Fruit fly (Drosophila melanogaster) whole organism, adult: ENCODE data around the gene CG33341.

ENCODE experiments used
- CG11617 ChIP-seq: fragments of 200-800 bp; sonication (Bioruptor generic); optimal IDR thresholded peaks from 2 replicates; lab custom pipeline; 2017; ENCODE audit warnings: mild to moderate bottlenecking, missing biosample characterization, missing genetic modification reagents, missing genetic modification characterization
- CG12768 ChIP-seq: fragments of 200-800 bp; sonication (Bioruptor generic); optimal IDR thresholded peaks from 2 replicates; lab custom pipeline; 2017; ENCODE audit warnings: missing biosample characterization, missing genetic modification characterization, mild to moderate bottlenecking, moderate library complexity, missing genetic modification reagents
- CG14711 ChIP-seq: fragments of 200-800 bp; sonication (Bioruptor generic); optimal IDR thresholded peaks from 2 replicates; lab custom pipeline; 2018; ENCODE audit warnings: missing biosample characterization, mild to moderate bottlenecking, missing genetic modification characterization, moderate library complexity
- CG1620 ChIP-seq: fragments of 200-800 bp; sonication (Bioruptor generic); optimal IDR thresholded peaks from 2 replicates; lab custom pipeline; 2016; ENCODE audit warnings: missing biosample characterization, missing genetic modification characterization
- CG33017 ChIP-seq: fragments of 200-800 bp; sonication (Bioruptor generic); optimal IDR thresholded peaks from 2 replicates; lab custom pipeline; 2018; ENCODE audit warnings: missing biosample characterization, mild to moderate bottlenecking, missing genetic modification characterization, moderate library complexity
- CG5204 ChIP-seq: fragments of 200-800 bp; sonication (Bioruptor generic); optimal IDR thresholded peaks from 2 replicates; lab custom pipeline; 2016; ENCODE audit warnings: missing biosample characterization, missing genetic modification characterization
- CG7045 ChIP-seq: fragments of 200-800 bp; sonication (Bioruptor generic); optimal IDR thresholded peaks from 2 replicates; lab custom pipeline; 2017; ENCODE audit warnings: missing biosample characterization, mild to moderate bottlenecking, missing genetic modification characterization
- CG7101 ChIP-seq: fragments of 200-800 bp; sonication (Bioruptor generic); optimal IDR thresholded peaks from 2 replicates; lab custom pipeline; 2018; ENCODE audit warnings: missing biosample characterization, mild to moderate bottlenecking, missing genetic modification characterization, moderate library complexity
- Clk ChIP-seq: fragments of 200-800 bp; sonication (Bioruptor generic); optimal IDR thresholded peaks from 2 replicates; lab custom pipeline; 2017; ENCODE audit warnings: missing biosample characterization, missing genetic modification characterization
- Crg-1 ChIP-seq: fragments of 200-800 bp; sonication (Bioruptor generic); optimal IDR thresholded peaks from 2 replicates; lab custom pipeline; 2016; ENCODE audit warnings: missing biosample characterization, missing genetic modification characterization
- Hr96 ChIP-seq: fragments of 200-800 bp; sonication (Bioruptor generic); optimal IDR thresholded peaks from 2 replicates; lab custom pipeline; 2016; ENCODE audit warnings: missing biosample characterization, missing genetic modification characterization
- Mnt ChIP-seq: fragments of 200-800 bp; sonication (Bioruptor generic); optimal IDR thresholded peaks from 2 replicates; lab custom pipeline; 2016; ENCODE audit warnings: missing biosample characterization, mild to moderate bottlenecking, missing genetic modification characterization
- bab1 ChIP-seq: fragments of 200-800 bp; sonication (Bioruptor generic); optimal IDR thresholded peaks from 3 replicates; lab custom pipeline; 2019; ENCODE audit warnings: missing biosample characterization, mild to moderate bottlenecking, missing genetic modification characterization, moderate library complexity
- cic ChIP-seq: fragments of 200-800 bp; sonication (Bioruptor generic); optimal IDR thresholded peaks from 2 replicates; lab custom pipeline; 2017; ENCODE audit warnings: missing biosample characterization, mild to moderate bottlenecking, missing genetic modification characterization, moderate library complexity
- cnc ChIP-seq, 2 experiments: fragments of >200 bp; optimal IDR thresholded peaks; 2 replicates each; lab custom pipeline; 2017
- kay ChIP-seq: fragments of 200-800 bp; sonication (Bioruptor generic); peaks from one replicate; lab custom pipeline; 2016; ENCODE audit warnings: missing biosample characterization, missing genetic modification characterization, borderline replicate concordance
- ovo ChIP-seq: fragments of 200-800 bp; sonication (Bioruptor generic); optimal IDR thresholded peaks from 2 replicates; lab custom pipeline; 2016; ENCODE audit warnings: missing biosample characterization, missing genetic modification characterization
- pad ChIP-seq: fragments of 200-800 bp; sonication (Bioruptor generic); optimal IDR thresholded peaks from 3 replicates; lab custom pipeline; 2017; ENCODE audit warnings: missing biosample characterization, missing genetic modification characterization, mild to moderate bottlenecking, moderate library complexity, missing genetic modification reagents
- tj ChIP-seq: fragments of 200-800 bp; sonication (Bioruptor generic); optimal IDR thresholded peaks from 3 replicates; lab custom pipeline; 2017; ENCODE audit warnings: missing biosample characterization, mild to moderate bottlenecking, missing genetic modification characterization, moderate library complexity
- toe ChIP-seq: fragments of 200-800 bp; sonication (Bioruptor generic); optimal IDR thresholded peaks from 2 replicates; lab custom pipeline; 2016; ENCODE audit warnings: missing biosample characterization, missing genetic modification characterization

Gene CG33341

dm6 chr3R:24375561-24375960 is 7.4 kb downstream of the CG33341 start, which contains the start of gene CG17781:
TSS of gene CG17781 (minus strand) at chr3R:24375661.
- TF ChIP-seq CG5204 (GFP tag; lab: Kevin White, UChicago) (no peak), Hr96 (no peak), kay (GFP tag; lab: Kevin White, UChicago) (no peak), CG7101 (tag; lab: Kevin White, UChicago) (no peak), tj (GFP tag; lab: Kevin White, UChicago) (no peak), CG12768 (GFP tag; lab: Kevin White, UChicago) (no peak), CG14711 (tag; lab: Kevin White, UChicago) (no peak), toe (GFP tag; lab: Kevin White, UChicago) (no peak)

- TF ChIP-seq ovo (GFP tag; lab: Kevin White, UChicago) = no peak
Measured at dm6 chr3R:24376565-24376964, 8.4 kb downstream of the CG33341 start, which contains the start of gene CG33342. TSS of gene CG33342 (plus strand) at chr3R:24376865.

- no peak for TF ChIP-seq toe (GFP tag; lab: Kevin White, UChicago)
- no peak for TF ChIP-seq cnc (optimal IDR thresholded peaks at IDR 0.05; lab: Kevin White, UChicago)
- no peak for TF ChIP-seq tj (GFP tag; lab: Kevin White, UChicago)
- no peak for TF ChIP-seq Mnt (GFP tag; lab: Kevin White, UChicago)
- no peak for TF ChIP-seq CG7101 (tag; lab: Kevin White, UChicago)
- TF ChIP-seq CG7045 (GFP tag; lab: Kevin White, UChicago) = no peak
- TF ChIP-seq CG1620 (GFP tag; lab: Kevin White, UChicago) = no peak
- no peak for TF ChIP-seq bab1 (GFP tag; lab: Kevin White, UChicago)
- TF ChIP-seq Hr96 = no peak
- no peak for TF ChIP-seq CG11617
Measured at dm6 chr3R:24384952-24385351, 16.8 kb downstream of the CG33341 start, which contains the start of gene CG17780. TSS of gene CG17780 (minus strand) at chr3R:24385052.

dm6 chr3R:24386434-24386833 is 18.3 kb downstream of the CG33341 start:
- no peak for TF ChIP-seq ovo (GFP tag; lab: Kevin White, UChicago)
- no peak for TF ChIP-seq Crg-1 (GFP tag; lab: Kevin White, UChicago)
- no peak for TF ChIP-seq toe (GFP tag; lab: Kevin White, UChicago)
- no peak for TF ChIP-seq CG5204 (GFP tag; lab: Kevin White, UChicago)
- TF ChIP-seq CG7045 (GFP tag; lab: Kevin White, UChicago) = no peak
- no peak for TF ChIP-seq CG1620 (GFP tag; lab: Kevin White, UChicago)
- no peak for TF ChIP-seq CG33017 (tag; lab: Kevin White, UChicago)
- TF ChIP-seq pad (GFP tag; lab: Kevin White, UChicago) = no peak
- TF ChIP-seq CG7101 (tag; lab: Kevin White, UChicago) = no peak
- TF ChIP-seq tj (GFP tag; lab: Kevin White, UChicago) = no peak
- no peak for TF ChIP-seq Clk (GFP tag; lab: Kevin White, UChicago)
- no peak for TF ChIP-seq bab1 (GFP tag; lab: Kevin White, UChicago)
- TF ChIP-seq cnc (optimal IDR thresholded peaks at IDR 0.05; lab: Kevin White, UChicago) = no peak
- TF ChIP-seq CG12768 (GFP tag; lab: Kevin White, UChicago) = no peak
- TF ChIP-seq Mnt (GFP tag; lab: Kevin White, UChicago) = no peak
- TF ChIP-seq kay (GFP tag; lab: Kevin White, UChicago) = no peak
- no peak for TF ChIP-seq CG14711 (tag; lab: Kevin White, UChicago)
- TF ChIP-seq CG11617 = no peak

dm6 chr3R:24390239-24390638 is 22.1 kb downstream of the CG33341 start, which contains the start of the genes CG5768 and CG13615:
TSS of gene CG5768 (minus strand) at chr3R:24390339.
TSS of gene CG13615 (plus strand) at chr3R:24390518.
- no peak for TF ChIP-seq cnc (optimal IDR thresholded peaks at IDR 0.05; lab: Kevin White, UChicago)
- TF ChIP-seq bab1 (GFP tag; lab: Kevin White, UChicago) = no peak
- TF ChIP-seq CG7045 (GFP tag; lab: Kevin White, UChicago) = no peak
- no peak for TF ChIP-seq Hr96
- no peak for TF ChIP-seq CG1620 (GFP tag; lab: Kevin White, UChicago)
- no peak for TF ChIP-seq Crg-1 (GFP tag; lab: Kevin White, UChicago)
- no peak for TF ChIP-seq Clk (GFP tag; lab: Kevin White, UChicago)
- no peak for TF ChIP-seq pad (GFP tag; lab: Kevin White, UChicago)
- no peak for TF ChIP-seq CG11617
- no peak for TF ChIP-seq CG7101 (tag; lab: Kevin White, UChicago)
- no peak for TF ChIP-seq kay (GFP tag; lab: Kevin White, UChicago)
- no peak for TF ChIP-seq ovo (GFP tag; lab: Kevin White, UChicago)
- no peak for TF ChIP-seq CG33017 (tag; lab: Kevin White, UChicago)
- no peak for TF ChIP-seq CG14711 (tag; lab: Kevin White, UChicago)
- TF ChIP-seq cic = no peak
- TF ChIP-seq CG5204 (GFP tag; lab: Kevin White, UChicago) = no peak
- no peak for TF ChIP-seq tj (GFP tag; lab: Kevin White, UChicago)
- TF ChIP-seq CG12768 (GFP tag; lab: Kevin White, UChicago) = no peak

dm6 chr3R:24392207-24392939 is 24.2 kb downstream of the CG33341 start, which contains the start of gene CG13616:
TSS of gene CG13616 (plus strand) at chr3R:24392889.
- TF ChIP-seq bab1 (GFP tag; lab: Kevin White, UChicago) (no peak), CG7045 (GFP tag; lab: Kevin White, UChicago) (no peak), tj (GFP tag; lab: Kevin White, UChicago) (peak; percentile 50), Clk (GFP tag; lab: Kevin White, UChicago) (no peak)
